Worm (Caenorhabditis elegans) whole organism, young adult: Measurements from ENCODE around the gene C40H5.2.

Experiments
- ama-1 ChIP-seq, 3 experiments: fragments of 150-350 bp in 1 of 3; sonication (generic microtip) in 2 of 3; optimal IDR thresholded peaks; 2 replicates each; lab custom pipeline; 2014 to 2018; ENCODE audit warnings: missing biosample characterization in 2 of 3, missing genetic modification characterization in 2 of 3, missing genetic modification reagents in 2 of 3
- ceh-100 ChIP-seq: fragments of 200-800 bp; sonication (Bioruptor generic); IDR thresholded peaks from 2 replicates; pipeline ENCODE4 v1.3.6; 2022; ENCODE audit warnings: missing genetic modification reagents, missing genetic modification characterization, missing compliant biosample characterization
- ceh-58 ChIP-seq: fragments of 200-800 bp; sonication (Bioruptor generic); IDR thresholded peaks from 2 replicates; pipeline ENCODE4 v1.3.6; 2022; ENCODE audit warnings: missing genetic modification characterization, missing compliant biosample characterization
- hlh-12 ChIP-seq: sonication (generic microtip); optimal IDR thresholded peaks from 2 replicates; lab custom pipeline; 2016; ENCODE audit warnings: missing genetic modification characterization, missing compliant biosample characterization
- lin-40 ChIP-seq: sonication (generic microtip); optimal IDR thresholded peaks from 2 replicates; lab custom pipeline; 2016; ENCODE audit warnings: missing genetic modification characterization, mild to moderate bottlenecking, missing compliant biosample characterization, missing genotype, missing genetic modification reagents
- lir-1 ChIP-seq: fragments of 200-800 bp; sonication (Bioruptor generic); conservative IDR thresholded peaks from 2 replicates; pipeline ENCODE4 v1.3.6; 2022; ENCODE audit warnings: missing genetic modification reagents, missing genetic modification characterization, missing compliant biosample characterization
- madf-8 ChIP-seq: fragments of 200-800 bp; sonication (Bioruptor generic); conservative IDR thresholded peaks from 2 replicates; pipeline ENCODE4 v1.3.6; 2022; ENCODE audit warnings: missing genetic modification reagents, missing genetic modification characterization, missing compliant biosample characterization
- pha-4 ChIP-seq: fragments of 150-350 bp; sonication (generic microtip); optimal IDR thresholded peaks from 2 replicates; lab custom pipeline; 2014; ENCODE audit warnings: missing biosample characterization, missing genetic modification reagents, missing genetic modification characterization
- unc-62 ChIP-seq: fragments of 150-350 bp; optimal IDR thresholded peaks from 2 replicates; lab custom pipeline; 2014; ENCODE audit warnings: missing biosample characterization, missing genetic modification reagents, missing genetic modification characterization
- ztf-6 ChIP-seq: fragments of 200-800 bp; sonication (Bioruptor generic); IDR thresholded peaks from 2 replicates; pipeline ENCODE4 v1.3.6; 2022; ENCODE audit warnings: missing genetic modification reagents, missing genetic modification characterization, missing compliant biosample characterization

DNA sequence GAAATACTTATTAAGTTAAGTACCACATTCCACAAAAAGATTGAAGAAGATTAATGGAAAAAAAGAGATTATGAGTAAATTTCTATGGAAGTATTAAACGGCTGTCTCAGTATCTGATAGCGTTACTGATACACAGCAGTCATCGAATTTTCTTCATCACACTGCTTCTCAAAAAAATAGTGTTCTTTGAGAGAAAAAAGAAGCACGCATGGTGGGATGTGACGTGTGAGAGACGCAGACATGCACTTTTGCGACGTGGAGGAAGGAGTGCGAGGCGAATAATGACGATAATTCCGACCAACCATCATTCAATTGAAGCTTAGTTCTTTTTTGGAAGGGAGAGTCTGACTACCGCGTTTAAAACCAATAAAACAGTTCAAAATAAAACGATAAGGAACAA, 35.6 kb upstream of the C40H5.2 start, which contains the start of gene C44C10.11:
- TF ChIP-seq ceh-58 (no peak), lir-1 (GFP tag; lab: Robert Waterston, UW) (no peak), pha-4 (tag; lab: Kevin White, UChicago) (no peak), unc-62 (GFP tag; lab: Kevin White, UChicago) (peak; percentile 49), ceh-100 (GFP tag; lab: Robert Waterston, UW) (no peak), madf-8 (GFP tag; lab: Robert Waterston, UW) (no peak), lin-40 (no peak), hlh-12 (tag; lab: Kevin White, UChicago) (no peak), ama-1 (optimal IDR thresholded peaks at IDR 0.05; lab: Kevin White, UChicago) (no peak), ama-1 (GFP tag; optimal IDR thresholded peaks at IDR 0.05; lab: Kevin White, UChicago) (no peak), ztf-6 (GFP tag; lab: Robert Waterston, UW) (no peak)
